Worm (Caenorhabditis elegans) whole organism, young adult: ENCODE results near the gene cdh-9.
A peak's percentile ranks its signal among the peaks of the same experiment; 100 is the strongest.

Experiments used
- B0261.1 ChIP-seq: sonication (generic microtip); optimal IDR thresholded peaks from 2 replicates; lab custom pipeline; 2016; ENCODE audit warnings: mild to moderate bottlenecking, missing genetic modification characterization, moderate library complexity, missing compliant biosample characterization
- C06A6.2 ChIP-seq: fragments of 200-800 bp; sonication (Bioruptor generic); conservative IDR thresholded peaks from 2 replicates; pipeline ENCODE4 v1.3.6; 2022; ENCODE audit warnings: missing genetic modification characterization, missing compliant biosample characterization
- C17E4.6 ChIP-seq: fragments of 200-800 bp; sonication (Bioruptor generic); IDR thresholded peaks from 2 replicates; pipeline ENCODE4 v1.3.6; 2022; ENCODE audit warnings: missing genetic modification reagents, missing genetic modification characterization, missing compliant biosample characterization
- D2030.7 ChIP-seq: fragments of 200-800 bp; sonication (Bioruptor generic); IDR thresholded peaks from 2 replicates; pipeline ENCODE4 v1.3.6; 2022; ENCODE audit warnings: missing genetic modification reagents, missing genetic modification characterization, missing compliant biosample characterization
- F49E8.2 ChIP-seq: sonication (generic microtip); optimal IDR thresholded peaks from 3 replicates; lab custom pipeline; 2017; ENCODE audit warnings: missing genetic modification characterization, mild to moderate bottlenecking, missing compliant biosample characterization, antibody characterized with exemption, moderate library complexity; ENCODE audit not compliant: insufficient read depth
- F55B11.4 ChIP-seq: sonication (generic microtip); optimal IDR thresholded peaks from 2 replicates; lab custom pipeline; 2016; ENCODE audit warnings: missing compliant biosample characterization, missing genetic modification characterization, borderline replicate concordance; ENCODE audit not compliant: insufficient read depth
- F57C9.4 ChIP-seq: sonication (generic microtip); optimal IDR thresholded peaks from 2 replicates; lab custom pipeline; 2017; ENCODE audit warnings: mild to moderate bottlenecking, missing genetic modification characterization, missing compliant biosample characterization
- K11D2.4 ChIP-seq: fragments of 200-800 bp; sonication (Bioruptor generic); IDR thresholded peaks from 2 replicates; pipeline ENCODE4 v1.3.6; 2022; ENCODE audit warnings: missing genetic modification reagents, missing genetic modification characterization, missing compliant biosample characterization
- K12H6.12 ChIP-seq: fragments of 200-800 bp; sonication (Bioruptor generic); optimal IDR thresholded peaks from 2 replicates; lab custom pipeline; 2018; ENCODE audit warnings: mild to moderate bottlenecking, missing genetic modification characterization, missing compliant biosample characterization
- T07F8.4 ChIP-seq: sonication (generic microtip); optimal IDR thresholded peaks from 2 replicates; lab custom pipeline; 2016; ENCODE audit warnings: mild to moderate bottlenecking, missing genetic modification characterization, moderate library complexity, missing compliant biosample characterization
- Y56A3A.18 ChIP-seq: fragments of 200-800 bp; sonication (Bioruptor generic); IDR thresholded peaks from 2 replicates; pipeline ENCODE4 v1.3.6; 2022; ENCODE audit warnings: missing genetic modification reagents, missing genetic modification characterization, missing compliant biosample characterization
- ZK185.1 ChIP-seq: sonication (generic microtip); optimal IDR thresholded peaks from 2 replicates; lab custom pipeline; 2016; ENCODE audit warnings: mild to moderate bottlenecking, missing genetic modification characterization, missing compliant biosample characterization; ENCODE audit not compliant: poor library complexity, severe bottlenecking
- atf-7 ChIP-seq: sonication (generic microtip); optimal IDR thresholded peaks from 2 replicates; lab custom pipeline; 2017; ENCODE audit warnings: mild to moderate bottlenecking, missing genetic modification characterization, missing compliant biosample characterization
- bed-2 ChIP-seq: fragments of 200-800 bp; sonication (Bioruptor generic); IDR thresholded peaks from 2 replicates; pipeline ENCODE4 v1.3.6; 2022; ENCODE audit warnings: missing genetic modification reagents, missing genetic modification characterization, missing compliant biosample characterization
- ccch-3 ChIP-seq: fragments of 200-800 bp; sonication (Bioruptor generic); optimal IDR thresholded peaks from 2 replicates; lab custom pipeline; 2018; ENCODE audit warnings: mild to moderate bottlenecking, missing genetic modification characterization, missing compliant biosample characterization
- cebp-2 ChIP-seq: fragments of 200-800 bp; sonication (Bioruptor generic); IDR thresholded peaks from 2 replicates; pipeline ENCODE4 v1.3.6; 2022; ENCODE audit warnings: missing genetic modification characterization, missing compliant biosample characterization
- ceh-27 ChIP-seq: fragments of 200-800 bp; sonication (Bioruptor generic); optimal IDR thresholded peaks from 2 replicates; lab custom pipeline; 2018; ENCODE audit warnings: mild to moderate bottlenecking, missing genetic modification characterization, moderate library complexity, missing compliant biosample characterization
- ceh-40 ChIP-seq: fragments of 200-800 bp; sonication (Bioruptor generic); IDR thresholded peaks from 2 replicates; pipeline ENCODE4 v1.3.6; 2022; ENCODE audit warnings: missing genetic modification characterization, missing compliant biosample characterization
- chd-7 ChIP-seq: sonication (generic microtip); optimal IDR thresholded peaks from 2 replicates; lab custom pipeline; 2016; ENCODE audit warnings: mild to moderate bottlenecking, missing genetic modification characterization, moderate library complexity, missing compliant biosample characterization
- dox-1 ChIP-seq: fragments of 200-800 bp; sonication (Bioruptor generic); IDR thresholded peaks from 2 replicates; pipeline ENCODE4 v1.3.6; 2022; ENCODE audit warnings: missing genetic modification reagents, missing genetic modification characterization, missing compliant biosample characterization
- ets-4 ChIP-seq: fragments of 200-800 bp; sonication (Bioruptor generic); optimal IDR thresholded peaks from 2 replicates; lab custom pipeline; 2018; ENCODE audit warnings: mild to moderate bottlenecking, missing genetic modification characterization, missing compliant biosample characterization
- gei-17 ChIP-seq: fragments of 200-800 bp; sonication (Bioruptor generic); optimal IDR thresholded peaks from 2 replicates; lab custom pipeline; 2018; ENCODE audit warnings: mild to moderate bottlenecking, missing genetic modification characterization, missing compliant biosample characterization
- hrde-1 ChIP-seq: sonication (generic microtip); optimal IDR thresholded peaks from 2 replicates; lab custom pipeline; 2016; ENCODE audit warnings: missing genetic modification characterization, mild to moderate bottlenecking, missing compliant biosample characterization, moderate library complexity, missing genotype, missing genetic modification reagents, borderline replicate concordance
- hsf-1 ChIP-seq: fragments of 200-800 bp; sonication (Bioruptor generic); IDR thresholded peaks from 2 replicates; pipeline ENCODE4 v1.3.6; 2022; ENCODE audit warnings: missing genetic modification reagents, missing genetic modification characterization, missing compliant biosample characterization
- lin-26 ChIP-seq: fragments of 200-800 bp; sonication (Bioruptor generic); IDR thresholded peaks from 2 replicates; pipeline ENCODE4 v1.3.6; 2022; ENCODE audit warnings: missing genetic modification reagents, missing genetic modification characterization, missing compliant biosample characterization
- lin-35 ChIP-seq, 3 experiments: fragments of 150-350 bp in 2 of 3; sonication (generic microtip) in 1 of 3; optimal IDR thresholded peaks; 2 replicates each; lab custom pipeline; 2014 to 2018; ENCODE audit warnings: missing biosample characterization in 3 of 3, missing genetic modification characterization in 3 of 3, missing genetic modification reagents in 3 of 3
- lir-1 ChIP-seq: fragments of 200-800 bp; sonication (Bioruptor generic); conservative IDR thresholded peaks from 2 replicates; pipeline ENCODE4 v1.3.6; 2022; ENCODE audit warnings: missing genetic modification reagents, missing genetic modification characterization, missing compliant biosample characterization
- lsl-1 ChIP-seq: fragments of 200-800 bp; sonication (Bioruptor generic); optimal IDR thresholded peaks from 2 replicates; lab custom pipeline; 2018; ENCODE audit warnings: mild to moderate bottlenecking, missing genetic modification characterization, moderate library complexity, missing compliant biosample characterization
- lsy-27 ChIP-seq: sonication (generic microtip); optimal IDR thresholded peaks from 2 replicates; lab custom pipeline; 2017; ENCODE audit warnings: missing genetic modification characterization, mild to moderate bottlenecking, missing compliant biosample characterization, antibody characterized with exemption, missing genotype, borderline replicate concordance; ENCODE audit not compliant: insufficient read depth
- madf-10 ChIP-seq: sonication (generic microtip); optimal IDR thresholded peaks from 2 replicates; lab custom pipeline; 2016; ENCODE audit warnings: mild to moderate bottlenecking, missing genetic modification characterization, missing compliant biosample characterization
- madf-6 ChIP-seq: fragments of 200-800 bp; sonication (Bioruptor generic); IDR thresholded peaks from 2 replicates; pipeline ENCODE4 v1.3.6; 2022; ENCODE audit warnings: missing genetic modification reagents, missing genetic modification characterization, missing compliant biosample characterization
- nhr-80 ChIP-seq: sonication (generic microtip); optimal IDR thresholded peaks from 2 replicates; lab custom pipeline; 2016; ENCODE audit warnings: missing genetic modification characterization, missing compliant biosample characterization
- rpc-1 ChIP-seq, 2 experiments: fragments of 150-350 bp in 1 of 2; sonication (generic microtip) in 1 of 2; optimal IDR thresholded peaks; 2 replicates each; lab custom pipeline; 2014 to 2018; ENCODE audit warnings: missing biosample characterization in 1 of 2, missing genetic modification characterization in 1 of 2, missing genetic modification reagents in 1 of 2, missing genotype in 1 of 2
- sdz-38 ChIP-seq: sonication (generic microtip); optimal IDR thresholded peaks from 2 replicates; lab custom pipeline; 2016; ENCODE audit warnings: missing genotype, missing genetic modification characterization, missing compliant biosample characterization
- sea-2 ChIP-seq: fragments of 200-800 bp; sonication (Bioruptor generic); IDR thresholded peaks from 2 replicates; pipeline ENCODE4 v1.3.6; 2022; ENCODE audit warnings: missing genetic modification characterization, missing compliant biosample characterization
- snpc-1.3 ChIP-seq: sonication (generic microtip); optimal IDR thresholded peaks from 2 replicates; lab custom pipeline; 2017; ENCODE audit warnings: missing genetic modification characterization, mild to moderate bottlenecking, missing compliant biosample characterization, antibody characterized with exemption, moderate library complexity, missing genotype, missing genetic modification reagents; ENCODE audit not compliant: insufficient read depth
- sptf-2 ChIP-seq: fragments of 200-800 bp; sonication (Bioruptor generic); optimal IDR thresholded peaks from 2 replicates; lab custom pipeline; 2018; ENCODE audit warnings: mild to moderate bottlenecking, missing genetic modification characterization, missing compliant biosample characterization
- tlf-1 ChIP-seq: fragments of 200-800 bp; sonication (Bioruptor generic); optimal IDR thresholded peaks from 2 replicates; lab custom pipeline; 2018; ENCODE audit warnings: mild to moderate bottlenecking, missing genetic modification characterization, missing compliant biosample characterization
- xnd-1 ChIP-seq: sonication (generic microtip); optimal IDR thresholded peaks from 2 replicates; lab custom pipeline; 2016; ENCODE audit warnings: missing genotype, missing genetic modification reagents, missing genetic modification characterization, missing compliant biosample characterization
- zfh-2 ChIP-seq: fragments of 200-800 bp; sonication (Bioruptor generic); conservative IDR thresholded peaks from 2 replicates; pipeline ENCODE4 v1.3.6; 2022; ENCODE audit warnings: missing genetic modification reagents, missing genetic modification characterization, missing compliant biosample characterization
- ztf-18 ChIP-seq: sonication (generic microtip); optimal IDR thresholded peaks from 2 replicates; lab custom pipeline; 2016; ENCODE audit warnings: missing genotype, mild to moderate bottlenecking, missing genetic modification characterization, missing compliant biosample characterization

Gene cdh-9

DNA sequence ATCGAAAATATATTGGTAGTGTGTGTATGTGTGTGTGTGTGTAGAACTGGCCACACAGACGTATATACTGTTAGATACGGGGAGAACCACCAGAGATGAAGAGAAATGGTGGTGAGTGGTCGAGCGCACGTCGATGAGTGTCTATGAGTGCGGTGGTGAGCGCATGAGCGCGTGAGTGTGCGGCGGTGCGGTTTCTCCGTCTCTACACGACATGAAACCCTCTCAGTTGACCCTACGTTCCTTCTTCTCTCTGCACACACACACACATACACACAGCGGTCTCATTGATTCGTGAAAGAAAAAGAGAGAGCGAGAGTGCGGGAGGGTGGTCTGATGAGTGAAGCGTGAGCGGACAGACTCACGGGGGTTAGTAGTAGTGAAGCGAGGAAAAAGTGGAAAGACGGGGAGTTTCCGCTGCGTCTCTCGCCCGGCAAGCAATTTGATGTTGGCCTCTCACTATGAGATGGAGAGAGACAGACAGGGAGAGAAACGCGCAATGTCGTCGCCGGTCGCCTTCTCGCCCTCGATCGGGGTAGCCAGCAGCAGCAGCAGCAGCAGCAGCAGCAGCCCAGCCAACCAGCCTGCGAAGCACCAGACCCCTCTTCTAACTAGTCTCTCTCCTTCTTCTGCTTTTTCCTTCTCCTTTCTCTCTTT, 17.4 kb downstream of the cdh-9 start (continued):
- TF ChIP-seq hrde-1, result no peak
- TF ChIP-seq atf-7 (tag; lab: Kevin White, UChicago), result peak; percentile 93
- TF ChIP-seq lsy-27, result no peak
- TF ChIP-seq B0261.1 (tag; lab: Kevin White, UChicago), result peak; percentile 49
- TF ChIP-seq K11D2.4 (GFP tag; lab: Robert Waterston, UW), result peak; percentile 80
- no peak for TF ChIP-seq F57C9.4 (tag; lab: Kevin White, UChicago)
- TF ChIP-seq K12H6.12 (tag; lab: Kevin White, UChicago), result peak; percentile 96
- TF ChIP-seq bed-2, result no peak
- no peak for TF ChIP-seq rpc-1 (optimal IDR thresholded peaks at IDR 0.05; lab: Kevin White, UChicago)
- TF ChIP-seq rpc-1 (tag; optimal IDR thresholded peaks at IDR 0.05; lab: Kevin White, UChicago), result no peak
- no peak for TF ChIP-seq C17E4.6
- TF ChIP-seq lin-35 (GFP tag; optimal IDR thresholded peaks at IDR 0.05; lab: Kevin White, UChicago), result peak in 1 of 3 experiments; percentile 50
- TF ChIP-seq Y56A3A.18, result peak; percentile 76
- TF ChIP-seq lir-1, result peak; percentile 99
- no peak for TF ChIP-seq F49E8.2 (tag; lab: Kevin White, UChicago)

ce11 chrX:16613266-16613665, 18.2 kb downstream of the cdh-9 start, which contains the start of gene ain-1:
ain-1 (plus strand) TSS chrX:16613451.
- TF ChIP-seq C17E4.6, result no peak
- TF ChIP-seq nhr-80 (tag; lab: Kevin White, UChicago), result peak; percentile 10

DNA sequence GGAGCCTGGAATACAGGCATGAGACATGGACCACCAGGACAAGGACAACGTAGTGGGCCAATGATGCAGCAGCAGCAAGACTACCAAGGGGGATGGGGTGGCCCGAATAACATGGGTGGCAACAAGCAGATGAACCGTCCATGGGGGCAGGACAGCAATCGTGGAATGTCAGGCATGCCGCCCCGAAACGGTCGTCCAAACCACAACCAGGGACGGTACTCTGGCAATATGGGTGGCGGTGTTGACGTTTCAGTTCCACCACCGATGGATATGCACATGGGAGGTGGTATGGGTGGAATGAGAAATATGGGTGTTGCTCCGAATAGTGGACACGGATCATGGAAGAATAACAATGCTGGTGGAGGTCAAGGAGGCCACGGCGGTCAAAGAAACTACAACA, 19.1 kb downstream of the cdh-9 start:
- TF ChIP-seq dox-1 (GFP tag; lab: Robert Waterston, UW), result peak; percentile 6; the same call in 1 of the 2 replicates
- no peak for TF ChIP-seq lir-1
- TF ChIP-seq sea-2 (GFP tag; lab: Robert Waterston, UW), result no peak
- 0 out of 2 replicates have a peak, but pooled peaks have one; percentile 7 for TF ChIP-seq C17E4.6
- TF ChIP-seq zfh-2 (GFP tag; lab: Robert Waterston, UW), result 0 out of 2 replicates have a peak, but pooled peaks have one; percentile 49
- no peak for TF ChIP-seq sdz-38 (tag; lab: Kevin White, UChicago)
- TF ChIP-seq C06A6.2 (GFP tag; lab: Robert Waterston, UW), result no peak
- no peak for TF ChIP-seq madf-10 (tag; lab: Kevin White, UChicago)
- peak; percentile 62 for TF ChIP-seq ets-4 (GFP tag; lab: Kevin White, UChicago)
- TF ChIP-seq T07F8.4 (tag; lab: Kevin White, UChicago), result no peak
- TF ChIP-seq hsf-1 (GFP tag; lab: Robert Waterston, UW), result no peak
- no peak for TF ChIP-seq ceh-27 (GFP tag; lab: Kevin White, UChicago)
- TF ChIP-seq lsl-1, result no peak
- no peak for TF ChIP-seq chd-7 (tag; lab: Kevin White, UChicago)

DNA sequence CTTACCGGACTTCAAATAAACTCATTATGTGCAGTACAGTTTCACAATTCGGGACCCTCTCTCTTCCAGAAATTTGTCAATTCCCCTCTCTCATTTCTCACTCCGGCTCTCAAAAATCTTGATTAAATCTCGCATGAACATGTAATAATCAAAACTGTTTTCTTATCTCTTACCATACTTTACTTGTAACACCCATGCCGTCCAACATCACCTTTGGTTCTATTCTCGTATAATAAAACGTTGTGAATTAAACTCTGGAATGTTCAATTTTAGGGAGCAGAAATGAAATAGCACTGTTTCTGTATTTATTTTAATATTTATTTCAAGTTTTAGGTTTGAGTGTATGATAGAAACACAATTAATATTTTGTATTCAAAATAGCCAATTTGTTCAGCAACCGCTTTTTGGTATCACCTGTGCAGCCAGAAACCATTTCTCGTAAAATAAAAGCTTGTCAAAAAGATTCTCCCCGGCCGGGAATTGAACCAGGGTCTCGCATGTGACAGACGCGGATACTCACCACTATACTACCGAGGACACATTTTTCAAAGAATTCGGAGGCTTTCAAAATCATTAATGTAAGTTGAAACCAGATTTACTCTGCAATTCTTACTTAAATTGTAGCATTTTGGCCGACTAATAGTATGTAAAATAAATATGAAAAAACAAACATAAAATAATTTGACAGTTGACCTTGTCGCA, 22.5 kb downstream of the cdh-9 start:
- TF ChIP-seq cebp-2 (GFP tag; lab: Robert Waterston, UW), result no peak
- TF ChIP-seq xnd-1 (tag; lab: Kevin White, UChicago), result no peak
- peak; percentile 6 for TF ChIP-seq snpc-1.3
- TF ChIP-seq ceh-40 (GFP tag; lab: Robert Waterston, UW), result 0 out of 2 replicates have a peak, but pooled peaks have one; percentile 23
- no peak for TF ChIP-seq gei-17 (GFP tag; lab: Kevin White, UChicago)
- TF ChIP-seq madf-10 (tag; lab: Kevin White, UChicago), result peak; percentile 36
- TF ChIP-seq madf-6 (GFP tag; lab: Robert Waterston, UW), result peak; percentile 23; the same call in 1 of the 2 replicates
- TF ChIP-seq hrde-1, result peak; percentile 11
- no peak for TF ChIP-seq sptf-2 (GFP tag; lab: Kevin White, UChicago)
- TF ChIP-seq ccch-3 (GFP tag; lab: Kevin White, UChicago), result no peak
- no peak for TF ChIP-seq tlf-1 (GFP tag; lab: Kevin White, UChicago)
- TF ChIP-seq ztf-18, result no peak
- TF ChIP-seq D2030.7 (GFP tag; lab: Robert Waterston, UW), result 0 out of 2 replicates have a peak, but pooled peaks have one; percentile 11
- no peak for TF ChIP-seq ets-4 (GFP tag; lab: Kevin White, UChicago)
- no peak for TF ChIP-seq F55B11.4
- no peak for TF ChIP-seq ZK185.1
- peak; percentile 87 for TF ChIP-seq lin-26 (GFP tag; lab: Robert Waterston, UW)
